Worm (Caenorhabditis elegans) whole organism, young adult: ENCODE results near the gene Y73C8C.10.

Source experiments
- F10E7.11 ChIP-seq: sonication (generic microtip); optimal IDR thresholded peaks from 2 replicates; lab custom pipeline; 2017; ENCODE audit warnings: mild to moderate bottlenecking, missing genetic modification characterization, moderate library complexity, missing compliant biosample characterization
- Y53F4B.3 ChIP-seq: fragments of 200-800 bp; sonication (Bioruptor generic); IDR thresholded peaks from 2 replicates; pipeline ENCODE4 v1.3.6; 2022; ENCODE audit warnings: missing genetic modification reagents, missing genetic modification characterization, missing compliant biosample characterization
- ama-1 ChIP-seq, 3 experiments: fragments of 150-350 bp in 1 of 3; sonication (generic microtip) in 2 of 3; optimal IDR thresholded peaks; 2 replicates each; lab custom pipeline; 2014 to 2018; ENCODE audit warnings: missing biosample characterization in 2 of 3, missing genetic modification characterization in 2 of 3, missing genetic modification reagents in 2 of 3
- atf-7 ChIP-seq: sonication (generic microtip); optimal IDR thresholded peaks from 2 replicates; lab custom pipeline; 2017; ENCODE audit warnings: mild to moderate bottlenecking, missing genetic modification characterization, missing compliant biosample characterization
- athp-1 ChIP-seq: sonication (generic microtip); optimal IDR thresholded peaks from 2 replicates; lab custom pipeline; 2017; ENCODE audit warnings: mild to moderate bottlenecking, missing genetic modification characterization, missing compliant biosample characterization
- attf-3 ChIP-seq: fragments of 200-800 bp; sonication (Bioruptor generic); conservative IDR thresholded peaks from 2 replicates; pipeline ENCODE4 v1.3.6; 2022; ENCODE audit warnings: missing genetic modification reagents, missing genetic modification characterization, missing compliant biosample characterization
- attf-5 ChIP-seq: fragments of 200-800 bp; sonication (Bioruptor generic); optimal IDR thresholded peaks from 2 replicates; lab custom pipeline; 2018; ENCODE audit warnings: mild to moderate bottlenecking, missing genetic modification characterization, missing compliant biosample characterization
- bed-2 ChIP-seq: fragments of 200-800 bp; sonication (Bioruptor generic); IDR thresholded peaks from 2 replicates; pipeline ENCODE4 v1.3.6; 2022; ENCODE audit warnings: missing genetic modification reagents, missing genetic modification characterization, missing compliant biosample characterization
- cebp-2 ChIP-seq: fragments of 200-800 bp; sonication (Bioruptor generic); IDR thresholded peaks from 2 replicates; pipeline ENCODE4 v1.3.6; 2022; ENCODE audit warnings: missing genetic modification characterization, missing compliant biosample characterization
- ceh-27 ChIP-seq: fragments of 200-800 bp; sonication (Bioruptor generic); optimal IDR thresholded peaks from 2 replicates; lab custom pipeline; 2018; ENCODE audit warnings: mild to moderate bottlenecking, missing genetic modification characterization, moderate library complexity, missing compliant biosample characterization
- die-1 ChIP-seq: sonication (generic microtip); optimal IDR thresholded peaks from 2 replicates; lab custom pipeline; 2016; ENCODE audit warnings: missing genotype, mild to moderate bottlenecking, missing genetic modification characterization, missing compliant biosample characterization
- dpl-1 ChIP-seq: fragments of 150-350 bp; optimal IDR thresholded peaks from 2 replicates; lab custom pipeline; 2014; ENCODE audit warnings: missing biosample characterization, missing genetic modification reagents, missing genetic modification characterization
- efl-1 ChIP-seq: fragments of 150-350 bp; optimal IDR thresholded peaks from 2 replicates; lab custom pipeline; 2014; ENCODE audit warnings: missing biosample characterization, missing genetic modification reagents, missing genetic modification characterization
- egl-18 ChIP-seq: fragments of 200-800 bp; sonication (Bioruptor generic); IDR thresholded peaks from 2 replicates; pipeline ENCODE4 v1.3.6; 2022; ENCODE audit warnings: missing genetic modification reagents, missing genetic modification characterization, missing compliant biosample characterization
- egrh-3 ChIP-seq: fragments of 200-800 bp; sonication (Bioruptor generic); IDR thresholded peaks from 2 replicates; pipeline ENCODE4 v1.3.6; 2022; ENCODE audit warnings: missing genetic modification reagents, missing genetic modification characterization, missing compliant biosample characterization
- ets-4 ChIP-seq: fragments of 200-800 bp; sonication (Bioruptor generic); optimal IDR thresholded peaks from 2 replicates; lab custom pipeline; 2018; ENCODE audit warnings: mild to moderate bottlenecking, missing genetic modification characterization, missing compliant biosample characterization
- him-1 ChIP-seq: sonication (generic microtip); optimal IDR thresholded peaks from 2 replicates; lab custom pipeline; 2016; ENCODE audit warnings: missing genotype, missing genetic modification reagents, missing genetic modification characterization, missing compliant biosample characterization
- hlh-12 ChIP-seq: sonication (generic microtip); optimal IDR thresholded peaks from 2 replicates; lab custom pipeline; 2016; ENCODE audit warnings: missing genetic modification characterization, missing compliant biosample characterization
- hlh-26 ChIP-seq: fragments of 200-800 bp; sonication (Bioruptor generic); conservative IDR thresholded peaks from 2 replicates; pipeline ENCODE4 v1.3.6; 2022; ENCODE audit warnings: missing genetic modification reagents, missing genetic modification characterization, missing compliant biosample characterization
- hsf-1 ChIP-seq: fragments of 200-800 bp; sonication (Bioruptor generic); IDR thresholded peaks from 2 replicates; pipeline ENCODE4 v1.3.6; 2022; ENCODE audit warnings: missing genetic modification reagents, missing genetic modification characterization, missing compliant biosample characterization
- let-607 ChIP-seq, 2 experiments: fragments of 200-800 bp in 1 of 2; sonication (Bioruptor generic) in 1 of 2; sonication (generic microtip) in 1 of 2; optimal IDR thresholded peaks; 2 replicates each; lab custom pipeline; 2016 to 2018; ENCODE audit warnings: mild to moderate bottlenecking in 2 of 2, missing compliant biosample characterization in 2 of 2, missing genetic modification characterization in 2 of 2, moderate library complexity in 2 of 2, missing genotype in 1 of 2
- lin-35 ChIP-seq, 3 experiments: fragments of 150-350 bp in 2 of 3; sonication (generic microtip) in 1 of 3; optimal IDR thresholded peaks; 2 replicates each; lab custom pipeline; 2014 to 2018; ENCODE audit warnings: missing biosample characterization in 3 of 3, missing genetic modification characterization in 3 of 3, missing genetic modification reagents in 3 of 3
- lsl-1 ChIP-seq: fragments of 200-800 bp; sonication (Bioruptor generic); optimal IDR thresholded peaks from 2 replicates; lab custom pipeline; 2018; ENCODE audit warnings: mild to moderate bottlenecking, missing genetic modification characterization, moderate library complexity, missing compliant biosample characterization
- mcd-1 ChIP-seq: fragments of 200-800 bp; sonication (Bioruptor generic); IDR thresholded peaks from 2 replicates; pipeline ENCODE4 v1.3.6; 2022; ENCODE audit warnings: missing genetic modification reagents, missing genetic modification characterization, missing compliant biosample characterization
- mel-28 ChIP-seq: sonication (generic microtip); optimal IDR thresholded peaks from 2 replicates; lab custom pipeline; 2016; ENCODE audit warnings: borderline replicate concordance, mild to moderate bottlenecking, missing genetic modification characterization, missing compliant biosample characterization
- mes-4 ChIP-seq: sonication (generic microtip); optimal IDR thresholded peaks from 2 replicates; lab custom pipeline; 2016; ENCODE audit warnings: missing genotype, missing genetic modification characterization, missing compliant biosample characterization
- mxl-1 ChIP-seq: sonication (generic microtip); optimal IDR thresholded peaks from 2 replicates; lab custom pipeline; 2016; ENCODE audit warnings: missing genetic modification characterization, missing compliant biosample characterization
- nfyb-1 ChIP-seq: fragments of 200-800 bp; sonication (Bioruptor generic); IDR thresholded peaks from 2 replicates; pipeline ENCODE4 v1.3.6; 2022; ENCODE audit warnings: missing genetic modification reagents, missing genetic modification characterization, missing compliant biosample characterization
- pha-4 ChIP-seq: fragments of 150-350 bp; sonication (generic microtip); optimal IDR thresholded peaks from 2 replicates; lab custom pipeline; 2014; ENCODE audit warnings: missing biosample characterization, missing genetic modification reagents, missing genetic modification characterization
- repo-1 ChIP-seq: sonication (generic microtip); optimal IDR thresholded peaks from 2 replicates; lab custom pipeline; 2017; ENCODE audit warnings: mild to moderate bottlenecking, missing genetic modification characterization, missing compliant biosample characterization
- rpc-1 ChIP-seq, 2 experiments: fragments of 150-350 bp in 1 of 2; sonication (generic microtip) in 1 of 2; optimal IDR thresholded peaks; 2 replicates each; lab custom pipeline; 2014 to 2018; ENCODE audit warnings: missing biosample characterization in 1 of 2, missing genetic modification characterization in 1 of 2, missing genetic modification reagents in 1 of 2, missing genotype in 1 of 2
- sdz-38 ChIP-seq: sonication (generic microtip); optimal IDR thresholded peaks from 2 replicates; lab custom pipeline; 2016; ENCODE audit warnings: missing genotype, missing genetic modification characterization, missing compliant biosample characterization
- snpc-4 ChIP-seq, 5 experiments: fragments of 150-350 bp in 1 of 5; sonication (generic microtip) in 4 of 5; optimal IDR thresholded peaks; 2 replicates each; lab custom pipeline; 2014 to 2018; ENCODE audit warnings: missing genetic modification characterization in 5 of 5, missing biosample characterization in 3 of 5, antibody characterized with exemption in 2 of 5, mild to moderate bottlenecking in 2 of 5, missing compliant biosample characterization in 2 of 5, missing genotype in 2 of 5, moderate library complexity in 2 of 5, missing genetic modification reagents in 1 of 5
- unc-62 ChIP-seq: fragments of 150-350 bp; optimal IDR thresholded peaks from 2 replicates; lab custom pipeline; 2014; ENCODE audit warnings: missing biosample characterization, missing genetic modification reagents, missing genetic modification characterization
- xnd-1 ChIP-seq: sonication (generic microtip); optimal IDR thresholded peaks from 2 replicates; lab custom pipeline; 2016; ENCODE audit warnings: missing genotype, missing genetic modification reagents, missing genetic modification characterization, missing compliant biosample characterization
- zfh-2 ChIP-seq: fragments of 200-800 bp; sonication (Bioruptor generic); conservative IDR thresholded peaks from 2 replicates; pipeline ENCODE4 v1.3.6; 2022; ENCODE audit warnings: missing genetic modification reagents, missing genetic modification characterization, missing compliant biosample characterization
- ztf-3 ChIP-seq: fragments of 200-800 bp; sonication (Bioruptor generic); optimal IDR thresholded peaks from 2 replicates; lab custom pipeline; 2018; ENCODE audit warnings: mild to moderate bottlenecking, missing genetic modification characterization, missing compliant biosample characterization

Gene Y73C8C.10

ce11 chrV:3145241-3145640 lies 17.7 kb upstream of the Y73C8C.10 start:
- TF ChIP-seq zfh-2 (GFP tag; lab: Robert Waterston, UW) (peak; percentile 87), repo-1 (tag; lab: Kevin White, UChicago) (no peak), snpc-4 (GFP tag; optimal IDR thresholded peaks at IDR 0.05; lab: Kevin White, UChicago) (no peak), snpc-4 (tag; optimal IDR thresholded peaks at IDR 0.05; lab: Kevin White, UChicago) (no peak), egrh-3 (peak; percentile 81; the same call in 1 of the 2 replicates), sdz-38 (no peak)

ce11 chrV:3144494-3144893 lies 16.9 kb upstream of the Y73C8C.10 start, which contains the start of gene srab-10:
srab-10 (minus strand) TSS chrV:3144594.
- TF ChIP-seq hlh-12 (no peak), lin-35 (GFP tag; optimal IDR thresholded peaks at IDR 0.05; lab: Kevin White, UChicago) (no peak), atf-7 (tag; lab: Kevin White, UChicago) (no peak), unc-62 (GFP tag; lab: Kevin White, UChicago) (no peak), mel-28 (tag; lab: Kevin White, UChicago) (no peak), athp-1 (tag; lab: Kevin White, UChicago) (no peak), dpl-1 (GFP tag; lab: Kevin White, UChicago) (no peak), pha-4 (tag; lab: Kevin White, UChicago) (no peak), bed-2 (GFP tag; lab: Robert Waterston, UW) (no peak), attf-3 (GFP tag; lab: Robert Waterston, UW) (no peak), die-1 (tag; lab: Kevin White, UChicago) (no peak), mcd-1 (no peak), let-607 (tag; optimal IDR thresholded peaks at IDR 0.05; lab: Kevin White, UChicago) (no peak), efl-1 (GFP tag; lab: Kevin White, UChicago) (no peak), xnd-1 (no peak), him-1 (tag; lab: Kevin White, UChicago) (no peak), ztf-3 (no peak), ets-4 (GFP tag; lab: Kevin White, UChicago) (no peak)
- TF ChIP-seq, all 124 proteins: peak for 0

ce11 chrV:3141190-3141589 lies 13.6 kb upstream of the Y73C8C.10 start, which contains the start of gene srab-9:
srab-9 (minus strand) TSS chrV:3141290.
- TF ChIP-seq lsl-1 (GFP tag; lab: Kevin White, UChicago) (no peak), F10E7.11 (tag; lab: Kevin White, UChicago) (no peak), bed-2 (GFP tag; lab: Robert Waterston, UW) (no peak), egl-18 (GFP tag; lab: Robert Waterston, UW) (no peak), hsf-1 (GFP tag; lab: Robert Waterston, UW) (no peak), sdz-38 (no peak), hlh-26 (GFP tag; lab: Robert Waterston, UW) (no peak), him-1 (tag; lab: Kevin White, UChicago) (no peak), rpc-1 (optimal IDR thresholded peaks at IDR 0.05; lab: Kevin White, UChicago) (no peak), rpc-1 (tag; optimal IDR thresholded peaks at IDR 0.05; lab: Kevin White, UChicago) (no peak), mxl-1 (tag; lab: Kevin White, UChicago) (no peak), mcd-1 (no peak), mes-4 (no peak), nfyb-1 (GFP tag; lab: Robert Waterston, UW) (no peak), efl-1 (GFP tag; lab: Kevin White, UChicago) (no peak), cebp-2 (GFP tag; lab: Robert Waterston, UW) (no peak), Y53F4B.3 (GFP tag; lab: Robert Waterston, UW) (no peak), attf-5 (GFP tag; lab: Kevin White, UChicago) (no peak), ceh-27 (no peak), atf-7 (tag; lab: Kevin White, UChicago) (no peak), ama-1 (optimal IDR thresholded peaks at IDR 0.05; lab: Kevin White, UChicago) (no peak), ama-1 (GFP tag; optimal IDR thresholded peaks at IDR 0.05; lab: Kevin White, UChicago) (no peak)
- TF ChIP-seq, all 124 proteins: peak for 0
